Worm (Caenorhabditis elegans) whole organism, L2 larva: ENCODE results near the gene T02C12.5.

Experiments
- C34F6.9 ChIP-seq: fragments of 150-350 bp; optimal IDR thresholded peaks from 2 replicates; lab custom pipeline; 2014; ENCODE audit warnings: missing biosample characterization, missing genetic modification characterization
- ZK546.5 ChIP-seq: sonication (generic microtip); optimal IDR thresholded peaks from 2 replicates; lab custom pipeline; 2017; ENCODE audit warnings: missing biosample characterization, missing genetic modification characterization
- elt-1 ChIP-seq: fragments of 150-350 bp; optimal IDR thresholded peaks from 2 replicates; lab custom pipeline; 2014; ENCODE audit warnings: missing biosample characterization, missing genetic modification characterization
- elt-3 ChIP-seq: sonication (generic microtip); optimal IDR thresholded peaks from 2 replicates; lab custom pipeline; 2017; ENCODE audit warnings: missing biosample characterization, missing genetic modification characterization
- snpc-4 ChIP-seq: fragments of 150-350 bp; optimal IDR thresholded peaks from 2 replicates; lab custom pipeline; 2014; ENCODE audit warnings: missing biosample characterization, missing genetic modification characterization
- unc-39 ChIP-seq: fragments of 150-350 bp; optimal IDR thresholded peaks from 2 replicates; lab custom pipeline; 2014; ENCODE audit warnings: missing biosample characterization, missing genetic modification characterization
- ztf-11 ChIP-seq: sonication (generic microtip); optimal IDR thresholded peaks from 2 replicates; lab custom pipeline; 2017; ENCODE audit warnings: missing biosample characterization, missing genetic modification characterization

- TF ChIP-seq snpc-4 (tag; lab: Kevin White, UChicago) (no peak), unc-39 (tag; lab: Kevin White, UChicago) (no peak), elt-3 (tag; lab: Kevin White, UChicago) (no peak), ztf-11 (no peak), ZK546.5 (tag; lab: Kevin White, UChicago) (no peak), C34F6.9 (tag; lab: Kevin White, UChicago) (no peak), elt-1 (no peak)
These were observed 17.0 kb downstream of the T02C12.5 start for ce11 chrIII:4010987-4011386.
